Worm (Caenorhabditis elegans) whole organism, early embryonic: ENCODE data around the gene ipla-7.

Source experiments
- B0310.2 ChIP-seq: sonication (generic microtip); optimal IDR thresholded peaks from 2 replicates; lab custom pipeline; 2016; ENCODE audit warnings: mild to moderate bottlenecking, missing genetic modification characterization, missing compliant biosample characterization
- F13C5.2 ChIP-seq: sonication (generic microtip); optimal IDR thresholded peaks from 2 replicates; lab custom pipeline; 2017; ENCODE audit warnings: mild to moderate bottlenecking, missing genetic modification characterization, inconsistent platforms, missing compliant biosample characterization
- aly-1 ChIP-seq: sonication (generic microtip); optimal IDR thresholded peaks from 2 replicates; lab custom pipeline; 2016; ENCODE audit warnings: missing genetic modification characterization, missing compliant biosample characterization
- ama-1 ChIP-seq: fragments of 150-350 bp; optimal IDR thresholded peaks from 2 replicates; lab custom pipeline; 2014
- ceh-13 ChIP-seq: fragments of 200-800 bp; sonication (Bioruptor generic); optimal IDR thresholded peaks from 2 replicates; lab custom pipeline; 2018; ENCODE audit warnings: mild to moderate bottlenecking, missing genetic modification characterization, missing compliant biosample characterization
- ceh-36 ChIP-seq: sonication (generic microtip); optimal IDR thresholded peaks from 2 replicates; lab custom pipeline; 2016; ENCODE audit warnings: missing genetic modification characterization, inconsistent platforms, missing compliant biosample characterization
- ets-7 ChIP-seq: sonication (generic microtip); optimal IDR thresholded peaks from 2 replicates; lab custom pipeline; 2016; ENCODE audit warnings: missing genotype, missing genetic modification characterization, missing compliant biosample characterization
- flt-1 ChIP-seq: fragments of 200-800 bp; sonication (Bioruptor generic); IDR thresholded peaks from 2 replicates; pipeline ENCODE4 v1.3.6; 2022; ENCODE audit warnings: missing genetic modification characterization, missing compliant biosample characterization
- hmbx-1 ChIP-seq: sonication (generic microtip); optimal IDR thresholded peaks from 2 replicates; lab custom pipeline; 2016; ENCODE audit warnings: mild to moderate bottlenecking, missing genetic modification characterization, missing compliant biosample characterization
- hmg-4 ChIP-seq: fragments of 200-800 bp; sonication (Bioruptor generic); optimal IDR thresholded peaks from 2 replicates; lab custom pipeline; 2018; ENCODE audit warnings: mild to moderate bottlenecking, missing genetic modification characterization, missing compliant biosample characterization
- hnd-1 ChIP-seq: sonication (generic microtip); optimal IDR thresholded peaks from 2 replicates; lab custom pipeline; 2016; ENCODE audit warnings: missing genetic modification characterization, missing compliant biosample characterization
- pes-1 ChIP-seq: fragments of 200-800 bp; sonication (Bioruptor generic); IDR thresholded peaks from 2 replicates; pipeline ENCODE4 v1.3.6; 2022; ENCODE audit warnings: missing genetic modification reagents, missing genetic modification characterization, missing compliant biosample characterization
- scrt-1 ChIP-seq: fragments of 200-800 bp; sonication (Bioruptor generic); IDR thresholded peaks from 2 replicates; pipeline ENCODE4 v1.3.6; 2022; ENCODE audit warnings: missing genetic modification characterization, missing compliant biosample characterization
- sea-1 ChIP-seq: fragments of 200-800 bp; sonication (Bioruptor generic); conservative IDR thresholded peaks from 2 replicates; pipeline ENCODE4 v1.3.6; 2022; ENCODE audit warnings: missing genetic modification characterization, missing compliant biosample characterization
- tbx-11 ChIP-seq: fragments of 200-800 bp; sonication (Bioruptor generic); IDR thresholded peaks from 2 replicates; pipeline ENCODE4 v1.3.6; 2022; ENCODE audit warnings: missing genetic modification characterization, missing compliant biosample characterization
- tbx-37 ChIP-seq: fragments of 200-800 bp; sonication (Bioruptor generic); conservative IDR thresholded peaks from 2 replicates; pipeline ENCODE4 v1.3.6; 2022; ENCODE audit warnings: missing genetic modification reagents, missing genetic modification characterization, missing compliant biosample characterization
- tra-4 ChIP-seq: sonication (generic microtip); optimal IDR thresholded peaks from 2 replicates; lab custom pipeline; 2017; ENCODE audit warnings: missing genetic modification characterization, missing compliant biosample characterization

Gene ipla-7

DNA sequence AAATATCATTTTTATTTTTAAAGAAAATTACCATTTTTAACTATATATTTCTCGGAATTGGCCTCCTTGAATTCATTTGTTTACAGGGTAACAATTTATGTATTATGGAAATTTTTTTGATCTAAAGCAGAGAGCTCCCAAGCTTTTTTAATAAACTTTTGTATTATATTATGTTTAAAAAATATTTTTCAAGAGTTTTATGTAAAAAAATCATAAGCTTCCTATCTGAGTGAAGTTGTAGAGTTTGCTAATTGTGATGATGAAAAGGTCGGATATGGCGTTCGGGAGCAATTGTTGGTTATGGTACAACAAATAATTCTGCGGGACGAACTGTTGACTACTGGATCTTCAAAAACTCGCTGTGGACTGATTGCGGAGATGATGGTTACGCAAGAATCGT lies 41.4 kb downstream of the ipla-7 start, which contains the start of gene F44D12.19:
TSS of gene F44D12.19 (plus strand) at position 301 of the 400 bp plus-strand sequence.
- TF ChIP-seq ets-7 (tag; lab: Kevin White, UChicago), result no peak
- no peak for TF ChIP-seq flt-1 (GFP tag; lab: Robert Waterston, UW)
- TF ChIP-seq B0310.2 (tag; lab: Kevin White, UChicago), result no peak

DNA sequence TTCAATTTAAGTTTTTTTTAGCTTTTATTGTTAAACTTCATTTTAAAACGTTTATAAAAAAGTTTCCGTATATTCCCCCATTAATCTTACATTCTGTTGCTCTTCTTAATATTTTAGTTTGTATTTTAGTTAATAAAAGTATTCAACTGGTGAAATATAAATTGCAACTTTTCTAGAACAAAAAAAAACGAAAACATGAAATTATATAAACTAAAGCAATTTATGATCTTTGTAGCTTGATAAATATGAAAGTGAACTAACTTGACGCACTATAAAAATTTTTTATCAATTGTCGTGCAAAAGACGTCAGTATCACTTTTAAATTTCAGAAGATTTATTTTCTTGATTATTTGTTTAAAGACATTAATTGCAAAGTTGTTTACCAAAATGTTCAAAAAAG lies 45.0 kb downstream of the ipla-7 start, which contains the start of gene F44D12.2:
TSS of gene F44D12.2 (minus strand) at position 101 of the 400 bp plus-strand sequence.
- TF ChIP-seq scrt-1, result no peak
- no peak for TF ChIP-seq ceh-36
- TF ChIP-seq tbx-37 (GFP tag; lab: Robert Waterston, UW), result no peak
- no peak for TF ChIP-seq tbx-11
- no peak for TF ChIP-seq ama-1
- no peak for TF ChIP-seq sea-1 (GFP tag; lab: Robert Waterston, UW)
- no peak for TF ChIP-seq hmbx-1 (tag; lab: Kevin White, UChicago)
- no peak for TF ChIP-seq B0310.2 (tag; lab: Kevin White, UChicago)
- TF ChIP-seq ets-7 (tag; lab: Kevin White, UChicago), result no peak
- no peak for TF ChIP-seq flt-1 (GFP tag; lab: Robert Waterston, UW)
- TF ChIP-seq ceh-13 (GFP tag; lab: Kevin White, UChicago), result no peak
- TF ChIP-seq pes-1, result no peak
- no peak for TF ChIP-seq hmg-4
- TF ChIP-seq aly-1 (tag; lab: Kevin White, UChicago), result no peak

DNA sequence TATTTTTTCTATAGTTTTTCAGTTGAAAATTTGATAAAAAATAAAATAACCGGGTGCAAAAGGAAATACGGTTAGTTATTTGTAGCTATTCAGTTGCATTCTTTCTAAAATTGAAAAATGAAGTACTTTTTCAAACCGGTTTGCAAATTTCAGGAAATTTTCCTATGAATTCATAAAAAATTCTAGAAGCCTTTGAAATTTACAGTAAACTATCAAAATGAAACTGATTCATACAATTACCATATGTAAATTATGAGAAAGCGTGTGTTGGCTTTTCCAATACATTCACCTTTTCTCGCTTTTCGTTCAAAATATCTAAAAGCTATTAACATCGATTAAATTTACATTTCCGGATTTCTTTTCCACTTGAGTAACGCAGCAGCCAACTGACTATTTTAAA lies 45.7 kb downstream of the ipla-7 start, which contains the start of gene ent-7:
TSS of gene ent-7 (plus strand) at position 301 of the 400 bp plus-strand sequence.
- TF ChIP-seq tra-4 (tag; lab: Kevin White, UChicago) (no peak), ceh-36 (no peak), sea-1 (GFP tag; lab: Robert Waterston, UW) (no peak), ama-1 (no peak)

DNA sequence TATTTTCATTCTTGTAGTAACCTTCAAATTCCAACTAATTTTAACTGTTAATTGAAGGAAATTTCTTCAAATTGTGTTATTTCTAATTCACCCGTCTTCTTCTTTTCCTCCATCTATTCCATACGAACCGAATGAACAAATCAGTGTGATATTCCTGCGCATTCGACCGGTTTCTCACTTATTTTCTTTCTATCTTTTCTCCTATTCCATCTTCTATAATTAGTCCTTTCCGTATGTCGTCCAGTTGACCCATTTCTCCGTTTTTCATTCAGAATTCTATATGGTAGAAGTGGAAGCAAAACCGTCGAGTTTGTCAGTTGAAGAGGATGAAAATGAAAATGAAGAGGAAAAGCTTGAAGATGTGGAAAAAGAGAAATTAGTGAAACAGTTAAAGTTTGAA lies 53.1 kb downstream of the ipla-7 start, which contains the start of gene magu-4:
TSS of gene magu-4 (plus strand) at position 218 of the 400 bp plus-strand sequence.
- no peak for TF ChIP-seq ceh-36
- no peak for TF ChIP-seq flt-1 (GFP tag; lab: Robert Waterston, UW)
- TF ChIP-seq tra-4 (tag; lab: Kevin White, UChicago), result no peak
- no peak for TF ChIP-seq ama-1
- no peak for TF ChIP-seq tbx-11
- TF ChIP-seq B0310.2 (tag; lab: Kevin White, UChicago), result no peak
- TF ChIP-seq aly-1 (tag; lab: Kevin White, UChicago), result no peak
- no peak for TF ChIP-seq hmbx-1 (tag; lab: Kevin White, UChicago)
- TF ChIP-seq F13C5.2, result no peak
- TF ChIP-seq scrt-1, result no peak
- no peak for TF ChIP-seq pes-1
- TF ChIP-seq hmg-4, result no peak

- no peak for TF ChIP-seq sea-1 (GFP tag; lab: Robert Waterston, UW)
- TF ChIP-seq scrt-1, result no peak
- no peak for TF ChIP-seq hnd-1 (tag; lab: Kevin White, UChicago)
- TF ChIP-seq tbx-37 (GFP tag; lab: Robert Waterston, UW), result no peak
- TF ChIP-seq F13C5.2, result no peak
- no peak for TF ChIP-seq B0310.2 (tag; lab: Kevin White, UChicago)
- TF ChIP-seq flt-1 (GFP tag; lab: Robert Waterston, UW), result no peak
- TF ChIP-seq ets-7 (tag; lab: Kevin White, UChicago), result no peak
- no peak for TF ChIP-seq hmg-4
- no peak for TF ChIP-seq hmbx-1 (tag; lab: Kevin White, UChicago)
- no peak for TF ChIP-seq aly-1 (tag; lab: Kevin White, UChicago)
- TF ChIP-seq ama-1, result no peak
- no peak for TF ChIP-seq ceh-13 (GFP tag; lab: Kevin White, UChicago)
- no peak for TF ChIP-seq pes-1
- no peak for TF ChIP-seq tra-4 (tag; lab: Kevin White, UChicago)
- no peak for TF ChIP-seq ceh-36
- no peak for TF ChIP-seq tbx-11
These were observed 54.9 kb downstream of the ipla-7 start for ce11 chrIV:10007758-10008157.

DNA sequence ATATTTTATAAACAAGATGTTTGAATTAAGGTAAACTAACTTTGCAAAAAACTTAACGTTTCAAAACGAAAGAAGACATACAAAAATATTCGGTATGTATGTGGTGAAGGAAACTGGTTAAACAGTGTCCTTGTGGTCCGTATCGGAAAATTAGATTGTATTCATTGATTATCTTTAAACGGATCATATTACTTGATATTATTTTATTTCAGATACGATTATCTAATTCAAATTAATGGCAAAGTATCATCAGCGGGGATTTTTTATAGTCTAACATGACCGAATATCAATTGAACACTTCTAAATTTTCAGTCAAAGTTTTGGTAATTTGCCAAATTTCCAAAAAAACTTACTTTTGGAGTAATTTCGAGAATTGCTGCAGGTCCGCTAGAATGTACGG lies 55.9 kb downstream of the ipla-7 start, which contains the start of gene C47E12.13:
TSS of gene C47E12.13 (minus strand) at position 101 of the 400 bp plus-strand sequence.
- no peak for TF ChIP-seq sea-1 (GFP tag; lab: Robert Waterston, UW)
- no peak for TF ChIP-seq tbx-37 (GFP tag; lab: Robert Waterston, UW)
- TF ChIP-seq hnd-1 (tag; lab: Kevin White, UChicago), result no peak
- no peak for TF ChIP-seq ama-1
- no peak for TF ChIP-seq tbx-11
